Fruit fly (Drosophila melanogaster): ENCODE data around the gene Mi-2.
A peak's percentile ranks its signal among the peaks of the same experiment; 100 is the strongest.

Mi-2 gene

dm6 chr3L:19932917-19933316 is 22.9 kb upstream of the Mi-2 start:
- TF ChIP-seq CG6254 (GFP tag; optimal IDR thresholded peaks at IDR 0.05) (peak; percentile 52), NC2α (GFP tag; optimal IDR thresholded peaks at IDR 0.05) (no peak), jing (GFP tag; optimal IDR thresholded peaks at IDR 0.05) (no peak), CG7987 (GFP tag; optimal IDR thresholded peaks at IDR 0.05) (peak; percentile 39), knrl (GFP tag; IDR thresholded peaks at IDR 0.05; ENCODE audit: partially characterized antibody) (no peak), CG8089 (GFP tag; optimal IDR thresholded peaks at IDR 0.05) (no peak), CG16815 (GFP tag; optimal IDR thresholded peaks at IDR 0.05) (no peak), Tbp (GFP tag; optimal IDR thresholded peaks at IDR 0.05) (no peak), hkb (optimal IDR thresholded peaks at IDR 0.05) (no peak), hkb (GFP tag; IDR thresholded peaks at IDR 0.05) (peak; percentile 78), CG7963 (GFP tag; IDR thresholded peaks at IDR 0.05; ENCODE audit: partially characterized antibody) (no peak), aop (GFP tag; IDR thresholded peaks at IDR 0.05) (no peak), tna (GFP tag; IDR thresholded peaks at IDR 0.05; ENCODE audit: partially characterized antibody) (no peak), CG9437 (GFP tag; optimal IDR thresholded peaks at IDR 0.05) (no peak), CG14965 (GFP tag; optimal IDR thresholded peaks at IDR 0.05; ENCODE audit: borderline replicate concordance) (peak; percentile 1), CG10366 (GFP tag; IDR thresholded peaks at IDR 0.05) (no peak), CG13624 (GFP tag; optimal IDR thresholded peaks at IDR 0.05) (no peak), CG32772 (GFP tag; IDR thresholded peaks at IDR 0.05) (no peak), ATbp (GFP tag; optimal IDR thresholded peaks at IDR 0.05) (peak; percentile 66), mld (GFP tag; IDR thresholded peaks at IDR 0.05; ENCODE audit: partially characterized antibody) (no peak), CG2889 (GFP tag; IDR thresholded peaks at IDR 0.05) (no peak), Ets65A (GFP tag) (no peak), Fer2 (tag; optimal IDR thresholded peaks at IDR 0.05) (no peak), CG2116 (GFP tag; optimal IDR thresholded peaks at IDR 0.05) (no peak), CG2199 (GFP tag; IDR thresholded peaks at IDR 0.05) (peak; percentile 53; the same call in 1 of the 3 replicates), Scr (GFP tag; IDR thresholded peaks at IDR 0.05; ENCODE audit: partially characterized antibody) (no peak), CG9817 (tag; optimal IDR thresholded peaks at IDR 0.05) (no peak), CG13894 (tag; optimal IDR thresholded peaks at IDR 0.05) (no peak), cato (GFP tag; optimal IDR thresholded peaks at IDR 0.05; ENCODE audit: borderline replicate concordance) (no peak), PHDP (tag; optimal IDR thresholded peaks at IDR 0.05) (peak; percentile 60), CG1024 (GFP tag; IDR thresholded peaks at IDR 0.05) (no peak), BtbVII (GFP tag; optimal IDR thresholded peaks at IDR 0.05) (peak; percentile 77), lola (GFP tag; optimal IDR thresholded peaks at IDR 0.05) (no peak), wdn (GFP tag; IDR thresholded peaks at IDR 0.05) (no peak), chn (GFP tag; optimal IDR thresholded peaks at IDR 0.05) (no peak), CG8924 (tag; optimal IDR thresholded peaks at IDR 0.05) (no peak), croc (GFP tag; conservative IDR thresholded peaks at IDR 0.05) (no peak), crol (GFP tag; IDR thresholded peaks at IDR 0.05) (no peak), CG9797 (GFP tag; optimal IDR thresholded peaks at IDR 0.05) (no peak), nerfin-1 (tag; optimal IDR thresholded peaks at IDR 0.05) (peak; percentile 27), Nf-YB (GFP tag; optimal IDR thresholded peaks at IDR 0.05) (no peak), HmgZ (tag; optimal IDR thresholded peaks at IDR 0.05) (peak; percentile 27), CG2678 (tag; optimal IDR thresholded peaks at IDR 0.05) (peak; percentile 59), CG12104 (GFP tag; optimal IDR thresholded peaks at IDR 0.05) (no peak), zfh2 (GFP tag; optimal IDR thresholded peaks at IDR 0.05) (no peak), gsb (GFP tag; IDR thresholded peaks at IDR 0.05) (0 out of 2 replicates have a peak, but pooled peaks have one; percentile 32), cwo (GFP tag; optimal IDR thresholded peaks at IDR 0.05) (peak; percentile 12), CG1792 (GFP tag; optimal IDR thresholded peaks at IDR 0.05) (no peak), CG8281 (tag; optimal IDR thresholded peaks at IDR 0.05) (peak; percentile 25), pzg (GFP tag; optimal IDR thresholded peaks at IDR 0.05) (no peak), pros (GFP tag; optimal IDR thresholded peaks at IDR 0.05) (no peak)

Measured in whole organism, embryonic.